Worm (Caenorhabditis elegans) whole organism, L2 larva: ENCODE measurements around the gene nspe-5.

Experiments
- ZK546.5 ChIP-seq: sonication (generic microtip); optimal IDR thresholded peaks from 2 replicates; lab custom pipeline; 2017; ENCODE audit warnings: missing biosample characterization, missing genetic modification characterization
- elt-1 ChIP-seq: fragments of 150-350 bp; optimal IDR thresholded peaks from 2 replicates; lab custom pipeline; 2014; ENCODE audit warnings: missing biosample characterization, missing genetic modification characterization
- fos-1 ChIP-seq: fragments of 150-350 bp; optimal IDR thresholded peaks from 2 replicates; lab custom pipeline; 2014; ENCODE audit warnings: missing biosample characterization, missing genetic modification characterization
- lsy-2 ChIP-seq, 2 experiments: fragments of 150-350 bp in 1 of 2; sonication (generic microtip) in 1 of 2; optimal IDR thresholded peaks; 2 replicates each; lab custom pipeline; 2014 to 2017; ENCODE audit warnings: missing biosample characterization in 2 of 2, missing genetic modification characterization in 2 of 2
- nhr-11 ChIP-seq: fragments of 150-350 bp; optimal IDR thresholded peaks from 2 replicates; lab custom pipeline; 2014; ENCODE audit warnings: missing biosample characterization, missing genetic modification characterization
- nhr-12 ChIP-seq: fragments of 150-350 bp; optimal IDR thresholded peaks from 2 replicates; lab custom pipeline; 2014; ENCODE audit warnings: missing biosample characterization, missing genetic modification characterization
- nhr-21 ChIP-seq: fragments of 150-350 bp; optimal IDR thresholded peaks from 2 replicates; lab custom pipeline; 2014; ENCODE audit warnings: missing biosample characterization, missing genetic modification characterization
- nhr-6 ChIP-seq: fragments of 150-350 bp; optimal IDR thresholded peaks from 2 replicates; lab custom pipeline; 2014; ENCODE audit warnings: missing biosample characterization, missing genetic modification characterization
- snpc-4 ChIP-seq: fragments of 150-350 bp; optimal IDR thresholded peaks from 2 replicates; lab custom pipeline; 2014; ENCODE audit warnings: missing biosample characterization, missing genetic modification characterization
- unc-39 ChIP-seq: fragments of 150-350 bp; optimal IDR thresholded peaks from 2 replicates; lab custom pipeline; 2014; ENCODE audit warnings: missing biosample characterization, missing genetic modification characterization
- unc-62 ChIP-seq: fragments of 150-350 bp; optimal IDR thresholded peaks from 2 replicates; lab custom pipeline; 2014; ENCODE audit warnings: missing biosample characterization, missing genetic modification reagents, missing genetic modification characterization
- ztf-11 ChIP-seq: sonication (generic microtip); optimal IDR thresholded peaks from 2 replicates; lab custom pipeline; 2017; ENCODE audit warnings: missing biosample characterization, missing genetic modification characterization

- TF ChIP-seq snpc-4 (tag; lab: Kevin White, UChicago) (no peak), nhr-21 (tag; lab: Kevin White, UChicago) (no peak), nhr-12 (tag; lab: Kevin White, UChicago) (no peak), fos-1 (tag; lab: Kevin White, UChicago) (no peak), unc-62 (no peak), lsy-2 (tag; optimal IDR thresholded peaks at IDR 0.05; lab: Kevin White, UChicago) (peak in 1 of 2 experiments; percentile 43), unc-39 (tag; lab: Kevin White, UChicago) (no peak), ZK546.5 (tag; lab: Kevin White, UChicago) (no peak), elt-1 (no peak), nhr-6 (tag; lab: Kevin White, UChicago) (no peak), nhr-11 (tag; lab: Kevin White, UChicago) (no peak), ztf-11 (tag; lab: Kevin White, UChicago) (no peak)
Measured at ce11 chrII:12661930-12662329, 33.3 kb downstream of the nspe-5 start.
